Worm (Caenorhabditis elegans): Measurements from ENCODE around the gene nhr-173.

DNA sequence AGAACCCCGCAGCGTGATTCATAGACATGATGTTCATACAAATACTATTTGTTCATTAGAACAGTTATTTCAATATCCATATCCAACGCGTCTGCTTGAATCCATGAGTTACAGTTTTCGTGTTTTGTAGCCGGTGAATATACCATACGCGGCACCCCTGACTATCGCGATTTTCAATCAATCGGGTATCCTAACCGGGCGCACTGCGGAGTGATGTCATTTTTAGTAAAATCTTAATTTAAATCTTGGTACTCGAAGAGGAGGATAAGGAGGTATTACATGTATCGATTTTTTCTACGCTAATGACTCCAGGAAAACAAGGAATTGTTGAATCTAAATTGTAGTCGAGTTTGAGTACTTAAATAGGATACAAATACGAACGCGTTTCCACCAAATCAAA is 14.0 kb downstream of the nhr-173 start:
- TF ChIP-seq unc-62 (GFP tag; optimal IDR thresholded peaks at IDR 0.05) (no peak), unc-39 (tag; optimal IDR thresholded peaks at IDR 0.05) (no peak), unc-55 (GFP tag; optimal IDR thresholded peaks at IDR 0.05) (no peak), lsy-2 (tag; optimal IDR thresholded peaks at IDR 0.05) (no peak), dmd-4 (tag; optimal IDR thresholded peaks at IDR 0.05) (no peak), snpc-4 (tag; optimal IDR thresholded peaks at IDR 0.05) (no peak)
